Worm (Caenorhabditis elegans): Measurements from ENCODE around the gene mfsd-6.
A peak's percentile ranks its signal among the peaks of the same experiment; 100 is the strongest.

Gene mfsd-6

DNA sequence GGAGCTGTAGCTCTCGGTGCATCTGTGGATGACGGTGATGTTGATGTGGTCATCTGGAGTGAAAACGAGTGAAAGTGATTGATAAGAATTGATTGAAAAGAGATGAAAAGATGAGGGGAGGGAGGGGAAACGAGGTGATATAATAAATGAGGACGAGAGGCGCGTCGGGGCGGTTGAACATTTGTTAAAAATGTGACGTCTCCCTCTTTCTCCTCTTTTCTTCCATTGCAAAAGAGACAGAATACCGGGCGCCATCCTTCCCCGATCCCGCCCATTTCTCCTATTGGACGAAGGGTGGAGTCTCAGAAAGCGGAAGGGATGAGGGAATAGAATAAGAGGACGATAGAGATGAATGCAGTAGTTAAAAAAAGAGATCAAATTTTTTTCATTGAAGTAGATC, 44.6 kb downstream of the mfsd-6 start:
- TF ChIP-seq unc-98 (GFP tag; IDR thresholded peaks at IDR 0.05) (no peak), nhr-84 (tag; optimal IDR thresholded peaks at IDR 0.05) (no peak), swsn-7 (tag; optimal IDR thresholded peaks at IDR 0.05) (peak; percentile 31), xbp-1 (tag; optimal IDR thresholded peaks at IDR 0.05) (peak; percentile 34), lsy-2 (tag; optimal IDR thresholded peaks at IDR 0.05) (peak; percentile 65 to 81), isw-1 (GFP tag; IDR thresholded peaks at IDR 0.05) (no peak), ets-5 (GFP tag; IDR thresholded peaks at IDR 0.05) (no peak), ceh-63 (GFP tag; optimal IDR thresholded peaks at IDR 0.05) (no peak), zag-1 (tag; optimal IDR thresholded peaks at IDR 0.05) (no peak), snu-23 (GFP tag; optimal IDR thresholded peaks at IDR 0.05) (peak; percentile 44), lin-14 (GFP tag; optimal IDR thresholded peaks at IDR 0.05) (peak; percentile 85), ama-1 (optimal IDR thresholded peaks at IDR 0.05) (no peak), F16B12.6 (tag; optimal IDR thresholded peaks at IDR 0.05) (no peak), ceh-8 (GFP tag; optimal IDR thresholded peaks at IDR 0.05) (no peak), dsc-1 (tag; optimal IDR thresholded peaks at IDR 0.05) (no peak), ztf-4 (tag; optimal IDR thresholded peaks at IDR 0.05) (no peak), sup-37 (GFP tag; optimal IDR thresholded peaks at IDR 0.05) (no peak), nhr-71 (tag; optimal IDR thresholded peaks at IDR 0.05) (peak; percentile 76), tbx-2 (tag; optimal IDR thresholded peaks at IDR 0.05) (peak; percentile 77), skn-1 (tag; optimal IDR thresholded peaks at IDR 0.05) (no peak), mdl-1 (tag; optimal IDR thresholded peaks at IDR 0.05) (no peak), aha-1 (tag; optimal IDR thresholded peaks at IDR 0.05) (no peak), nhr-85 (tag) (peak; percentile 89), efl-1 (optimal IDR thresholded peaks at IDR 0.05) (no peak), efl-1 (GFP tag; optimal IDR thresholded peaks at IDR 0.05 in 1 of 2) (no peak), nhr-19 (GFP tag; conservative IDR thresholded peaks at IDR 0.05) (peak; percentile 51), C16A3.4 (tag; optimal IDR thresholded peaks at IDR 0.05) (no peak), blmp-1 (tag; optimal IDR thresholded peaks at IDR 0.05) (peak; percentile 89), lin-35 (GFP tag; optimal IDR thresholded peaks at IDR 0.05) (no peak), fkh-4 (tag; optimal IDR thresholded peaks at IDR 0.05; ENCODE audit: borderline replicate concordance) (no peak), pax-3 (tag; optimal IDR thresholded peaks at IDR 0.05) (no peak), C34B4.2 (tag; optimal IDR thresholded peaks at IDR 0.05) (no peak), nhr-77 (tag; optimal IDR thresholded peaks at IDR 0.05) (no peak), mep-1 (tag; optimal IDR thresholded peaks at IDR 0.05) (peak; percentile 45), mab-9 (GFP tag; IDR thresholded peaks at IDR 0.05) (no peak), ces-1 (GFP tag; optimal IDR thresholded peaks at IDR 0.05) (no peak), unc-30 (tag; optimal IDR thresholded peaks at IDR 0.05) (no peak), hlh-4 (tag; optimal IDR thresholded peaks at IDR 0.05) (no peak), Y116A8C.19 (tag; optimal IDR thresholded peaks at IDR 0.05; ENCODE audit: borderline replicate concordance) (no peak), nhr-20 (tag; optimal IDR thresholded peaks at IDR 0.05) (peak; percentile 44), ceh-90 (tag; optimal IDR thresholded peaks at IDR 0.05) (no peak), rnt-1 (tag; optimal IDR thresholded peaks at IDR 0.05) (peak; percentile 70), dpl-1 (GFP tag; optimal IDR thresholded peaks at IDR 0.05) (no peak), lin-13 (GFP tag; optimal IDR thresholded peaks at IDR 0.05) (no peak), fos-1 (tag; optimal IDR thresholded peaks at IDR 0.05) (no peak), zip-4 (GFP tag; optimal IDR thresholded peaks at IDR 0.05) (no peak), nhr-90 (tag; optimal IDR thresholded peaks at IDR 0.05; ENCODE audit: poor library complexity) (peak; percentile 16), ztf-11 (tag; optimal IDR thresholded peaks at IDR 0.05) (peak in 1 of 2 experiments; percentile 62)
